Fruit fly (Drosophila melanogaster): ENCODE data around the gene cal1.
A peak's percentile ranks its signal among the peaks of the same experiment; 100 is the strongest.

The cal1 gene

DNA sequence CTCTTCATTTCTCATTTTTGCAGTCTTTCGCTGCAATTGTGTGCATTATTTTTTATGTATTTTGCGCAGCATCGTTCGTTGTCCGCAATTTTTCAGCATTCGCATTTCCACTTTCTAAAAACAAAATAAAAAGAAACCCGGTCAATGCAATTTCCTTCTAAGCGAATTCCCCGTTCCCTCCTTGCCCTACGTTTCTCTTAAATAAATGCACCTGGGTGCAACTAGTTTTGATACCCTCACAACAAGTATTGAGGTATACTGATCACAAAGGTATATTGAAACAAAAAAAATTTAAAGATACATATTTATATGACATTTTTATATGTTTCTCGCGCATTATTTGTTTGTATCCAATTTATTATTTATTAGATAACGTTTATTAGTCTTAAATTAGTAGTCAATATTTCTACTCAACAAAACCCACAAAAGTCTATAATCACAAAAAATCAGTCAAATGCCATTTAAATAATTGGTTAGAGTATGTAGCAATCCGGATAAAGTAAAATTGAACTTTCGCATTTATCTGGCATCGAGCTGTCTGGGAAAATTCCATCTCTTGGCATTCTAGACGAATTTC, 6.6 kb upstream of the cal1 start (continued):
- TF ChIP-seq CG1603 (tag; optimal IDR thresholded peaks at IDR 0.05) (no peak), her (GFP tag; optimal IDR thresholded peaks at IDR 0.05) (no peak), CoRest (tag; optimal IDR thresholded peaks at IDR 0.05) (peak; percentile 30), CG11456 (GFP tag; IDR thresholded peaks at IDR 0.05) (no peak), Six4 (GFP tag; optimal IDR thresholded peaks at IDR 0.05) (no peak), CG9437 (GFP tag; optimal IDR thresholded peaks at IDR 0.05) (peak; percentile 9), CG8089 (GFP tag; optimal IDR thresholded peaks at IDR 0.05) (no peak), Oli (tag; optimal IDR thresholded peaks at IDR 0.05) (peak; percentile 24), fu2 (GFP tag; optimal IDR thresholded peaks at IDR 0.05) (no peak), sima (GFP tag; optimal IDR thresholded peaks at IDR 0.05) (no peak), caup (GFP tag; optimal IDR thresholded peaks at IDR 0.05; ENCODE audit: severe bottlenecking) (no peak), trem (tag; optimal IDR thresholded peaks at IDR 0.05) (no peak), D19A (tag; optimal IDR thresholded peaks at IDR 0.05) (peak; percentile 94), CG1233 (GFP tag; optimal IDR thresholded peaks at IDR 0.05) (no peak), twi (tag; optimal IDR thresholded peaks at IDR 0.05) (no peak), Bdp1 (GFP tag; optimal IDR thresholded peaks at IDR 0.05) (no peak), CG17385 (GFP tag; optimal IDR thresholded peaks at IDR 0.05) (no peak), chif (GFP tag; optimal IDR thresholded peaks at IDR 0.05) (no peak), Elba2 (GFP tag; optimal IDR thresholded peaks at IDR 0.05) (no peak), CG9609 (GFP tag; optimal IDR thresholded peaks at IDR 0.05) (no peak), CG11085 (GFP tag; IDR thresholded peaks at IDR 0.05) (no peak), emc (GFP tag; optimal IDR thresholded peaks at IDR 0.05) (no peak), salm (tag; optimal IDR thresholded peaks at IDR 0.05) (peak; percentile 1)

DNA sequence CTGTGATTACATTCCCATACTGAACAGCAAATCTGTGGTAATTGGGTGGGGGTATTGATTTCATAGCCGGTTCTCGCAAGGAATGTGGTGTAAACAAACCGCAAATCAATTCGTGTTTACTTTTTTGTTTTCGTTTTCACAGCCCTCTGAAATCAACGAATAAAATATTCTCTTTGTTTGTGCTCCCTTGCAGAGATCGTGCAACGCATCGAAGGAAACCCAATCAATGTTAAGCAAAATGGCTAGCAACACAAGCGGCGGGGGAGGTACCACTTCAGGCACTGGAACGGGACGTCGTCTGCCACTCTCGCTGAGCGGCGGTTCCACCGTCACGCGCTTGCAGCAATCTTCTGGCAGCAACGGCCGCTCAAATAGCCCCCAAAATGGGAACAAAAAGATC, 5.6 kb upstream of the cal1 start:
- TF ChIP-seq Blimp-1 (GFP tag; optimal IDR thresholded peaks at IDR 0.05) (no peak), HLH54F (GFP tag; optimal IDR thresholded peaks at IDR 0.05) (no peak), CG6791 (GFP tag; IDR thresholded peaks at IDR 0.05; ENCODE audit: partially characterized antibody) (no peak), trem (tag; optimal IDR thresholded peaks at IDR 0.05) (no peak), CG8290 (GFP tag; optimal IDR thresholded peaks at IDR 0.05) (no peak), CG8290 (tag; optimal IDR thresholded peaks at IDR 0.05) (no peak), bcd (GFP tag; optimal IDR thresholded peaks at IDR 0.05) (no peak), scrt (GFP tag; optimal IDR thresholded peaks at IDR 0.05) (no peak), sd (tag; optimal IDR thresholded peaks at IDR 0.05) (peak; percentile 72), so (GFP tag; IDR thresholded peaks at IDR 0.05) (peak; percentile 33; the same call in 1 of the 3 replicates), Side (GFP tag; optimal IDR thresholded peaks at IDR 0.05) (no peak), bsh (GFP tag; optimal IDR thresholded peaks at IDR 0.05) (no peak), HmgD (GFP tag; optimal IDR thresholded peaks at IDR 0.05) (no peak), cas (GFP tag; IDR thresholded peaks at IDR 0.05) (no peak), CG31365 (tag; optimal IDR thresholded peaks at IDR 0.05) (no peak), Med (GFP tag) (peak; percentile 3), HHEX (GFP tag; optimal IDR thresholded peaks at IDR 0.05) (no peak), CoRest (tag; optimal IDR thresholded peaks at IDR 0.05) (no peak), CG9932 (GFP tag; IDR thresholded peaks at IDR 0.05) (no peak), mirr (GFP tag; optimal IDR thresholded peaks at IDR 0.05) (no peak), Ets65A (GFP tag) (peak; percentile 48), cato (GFP tag; optimal IDR thresholded peaks at IDR 0.05; ENCODE audit: borderline replicate concordance) (no peak), nerfin-2 (GFP tag; IDR thresholded peaks at IDR 0.05; ENCODE audit: partially characterized antibody) (no peak), nerfin-1 (tag; optimal IDR thresholded peaks at IDR 0.05) (peak; percentile 34), tll (GFP tag; optimal IDR thresholded peaks at IDR 0.05) (peak in 1 of 2 experiments; percentile 69), ERR (GFP tag; optimal IDR thresholded peaks at IDR 0.05) (no peak), sisA (GFP tag; IDR thresholded peaks at IDR 0.05) (no peak), CG15479 (GFP tag; optimal IDR thresholded peaks at IDR 0.05) (peak; percentile 80)

Data from whole organism, embryonic.